Worm (Caenorhabditis elegans): Measurements from ENCODE around the gene col-116.
A peak's percentile ranks its signal among the peaks of the same experiment; 100 is the strongest.

col-116 gene

ce11 chrIV:8333988-8334863 lies 21.5 kb upstream of the col-116 start, which contains the start of gene his-32 (continued):
- TF ChIP-seq ttx-3 (tag; optimal IDR thresholded peaks at IDR 0.05) (no peak), eyg-1 (tag; optimal IDR thresholded peaks at IDR 0.05) (no peak), ceh-19 (GFP tag; optimal IDR thresholded peaks at IDR 0.05) (no peak), elt-4 (tag; optimal IDR thresholded peaks at IDR 0.05) (no peak), ceh-6 (GFP tag; optimal IDR thresholded peaks at IDR 0.05) (no peak), ceh-18 (tag; optimal IDR thresholded peaks at IDR 0.05) (no peak), nhr-11 (tag; optimal IDR thresholded peaks at IDR 0.05) (no peak), ceh-34 (tag; optimal IDR thresholded peaks at IDR 0.05) (peak; percentile 85), pat-9 (tag; optimal IDR thresholded peaks at IDR 0.05) (peak; percentile 41), mec-3 (tag; optimal IDR thresholded peaks at IDR 0.05; ENCODE audit: borderline replicate concordance) (no peak), hlh-6 (tag; optimal IDR thresholded peaks at IDR 0.05) (no peak), nfya-1 (tag; optimal IDR thresholded peaks at IDR 0.05) (peak; percentile 75), pax-1 (tag; optimal IDR thresholded peaks at IDR 0.05) (peak; percentile 85), K02D7.2 (tag; optimal IDR thresholded peaks at IDR 0.05) (no peak), fkh-10 (GFP tag; optimal IDR thresholded peaks at IDR 0.05) (no peak), ceh-45 (GFP tag; IDR thresholded peaks at IDR 0.05) (no peak), hlh-30 (tag; optimal IDR thresholded peaks at IDR 0.05; ENCODE audit: insufficient read depth) (peak; percentile 83), fax-1 (tag; optimal IDR thresholded peaks at IDR 0.05) (no peak), nhr-232 (tag; optimal IDR thresholded peaks at IDR 0.05) (no peak), tbx-2 (tag; optimal IDR thresholded peaks at IDR 0.05) (peak; percentile 81), che-1 (tag; optimal IDR thresholded peaks at IDR 0.05) (no peak), gmeb-2 (tag; optimal IDR thresholded peaks at IDR 0.05) (peak; percentile 3), hlh-15 (tag; optimal IDR thresholded peaks at IDR 0.05) (no peak), ama-1 (optimal IDR thresholded peaks at IDR 0.05) (peak; percentile 89), ets-4 (tag; optimal IDR thresholded peaks at IDR 0.05) (no peak), ceh-30 (tag; optimal IDR thresholded peaks at IDR 0.05) (no peak), ceh-9 (tag; optimal IDR thresholded peaks at IDR 0.05) (no peak), fkh-6 (tag; optimal IDR thresholded peaks at IDR 0.05) (peak; percentile 26), sox-4 (tag; optimal IDR thresholded peaks at IDR 0.05) (no peak), ref-2 (tag; optimal IDR thresholded peaks at IDR 0.05) (peak; percentile 90), lim-6 (tag; optimal IDR thresholded peaks at IDR 0.05) (no peak), sdc-2 (tag; optimal IDR thresholded peaks at IDR 0.05) (peak; percentile 56), tbx-7 (tag; optimal IDR thresholded peaks at IDR 0.05) (peak; percentile 79)

- TF ChIP-seq madf-2 (tag; optimal IDR thresholded peaks at IDR 0.05) (no peak), syd-9 (tag; optimal IDR thresholded peaks at IDR 0.05) (no peak), unc-42 (tag; optimal IDR thresholded peaks at IDR 0.05) (no peak), ceh-34 (tag; optimal IDR thresholded peaks at IDR 0.05) (no peak), ceh-19 (GFP tag; optimal IDR thresholded peaks at IDR 0.05) (no peak), zip-5 (tag; optimal IDR thresholded peaks at IDR 0.05) (no peak), ceh-30 (tag; optimal IDR thresholded peaks at IDR 0.05) (no peak), ceh-14 (tag; optimal IDR thresholded peaks at IDR 0.05) (no peak), unc-86 (tag; optimal IDR thresholded peaks at IDR 0.05) (no peak), ahr-1 (tag; optimal IDR thresholded peaks at IDR 0.05) (no peak), rnt-1 (tag; optimal IDR thresholded peaks at IDR 0.05) (no peak), pag-3 (tag; optimal IDR thresholded peaks at IDR 0.05; ENCODE audit: borderline replicate concordance) (no peak), ceh-2 (tag; optimal IDR thresholded peaks at IDR 0.05) (no peak)
These were observed 16.1 kb upstream of the col-116 start, which contains the start of gene lgc-6 for ce11 chrIV:8339636-8340035. lgc-6 (plus strand) TSS chrIV:8339936.
